Fruit fly (Drosophila melanogaster) whole organism, embryonic: Measurements from ENCODE around the gene prt.
A peak's percentile ranks its signal among the peaks of the same experiment; 100 is the strongest.

Experiments
- Asciz ChIP-seq: fragments of 200-800 bp; sonication (Bioruptor generic); optimal IDR thresholded peaks from 2 replicates; lab custom pipeline; 2017; ENCODE audit warnings: missing biosample characterization, mild to moderate bottlenecking, missing genetic modification characterization, missing genetic modification reagents
- Bdp1 ChIP-seq: fragments of 200-800 bp; sonication (Bioruptor generic); optimal IDR thresholded peaks from 3 replicates; lab custom pipeline; 2016; ENCODE audit warnings: missing biosample characterization, missing genetic modification characterization
- CG10543 ChIP-seq: fragments of 200-800 bp; sonication (Bioruptor generic); optimal IDR thresholded peaks from 3 replicates; lab custom pipeline; 2017; ENCODE audit warnings: missing biosample characterization, mild to moderate bottlenecking, missing genetic modification characterization, moderate library complexity
- CG11504 ChIP-seq: fragments of 200-800 bp; sonication (Bioruptor generic); optimal IDR thresholded peaks from 3 replicates; lab custom pipeline; 2019; ENCODE audit warnings: missing biosample characterization, mild to moderate bottlenecking, missing genetic modification characterization, moderate library complexity
- CG12391 ChIP-seq: fragments of 200-800 bp; sonication (Bioruptor generic); optimal IDR thresholded peaks from 3 replicates; lab custom pipeline; 2018; ENCODE audit warnings: missing biosample characterization, mild to moderate bottlenecking, missing genetic modification characterization, moderate library complexity
- CG12942 ChIP-seq: fragments of 200-800 bp; sonication (Bioruptor generic); optimal IDR thresholded peaks from 3 replicates; lab custom pipeline; 2016; ENCODE audit warnings: missing biosample characterization, missing genetic modification characterization
- CG13123 ChIP-seq: fragments of 200-800 bp; sonication (Bioruptor generic); optimal IDR thresholded peaks from 2 replicates; lab custom pipeline; 2016; ENCODE audit warnings: missing biosample characterization, missing genetic modification characterization
- CG14441 ChIP-seq: fragments of 200-800 bp; sonication (Bioruptor generic); IDR thresholded peaks from 2 replicates; pipeline ENCODE4 v1.3.6; 2022; ENCODE audit warnings: missing biosample characterization, missing genetic modification characterization
- CG15011 ChIP-seq: fragments of 200-800 bp; sonication (Bioruptor generic); optimal IDR thresholded peaks from 3 replicates; lab custom pipeline; 2018; ENCODE audit warnings: missing biosample characterization, mild to moderate bottlenecking, missing genetic modification characterization
- CG18619 ChIP-seq: fragments of 200-800 bp; sonication (Bioruptor generic); optimal IDR thresholded peaks from 3 replicates; lab custom pipeline; 2017; ENCODE audit warnings: missing biosample characterization, mild to moderate bottlenecking, missing genetic modification characterization
- CG2199 ChIP-seq: fragments of 200-800 bp; sonication (Bioruptor generic); IDR thresholded peaks from 3 replicates; pipeline ENCODE4 v1.3.6; 2022; ENCODE audit warnings: missing biosample characterization, missing genetic modification characterization
- CG30403 ChIP-seq: fragments of 200-800 bp; sonication (Bioruptor generic); optimal IDR thresholded peaks from 3 replicates; lab custom pipeline; 2016; ENCODE audit warnings: missing biosample characterization, missing genetic modification characterization
- CG3163 ChIP-seq: fragments of 200-800 bp; sonication (Bioruptor generic); optimal IDR thresholded peaks from 3 replicates; lab custom pipeline; 2016; ENCODE audit warnings: missing biosample characterization, missing genetic modification characterization
- CG34224 ChIP-seq: fragments of 200-800 bp; sonication (Bioruptor generic); IDR thresholded peaks from 3 replicates; pipeline ENCODE4 v1.3.6; 2022; ENCODE audit warnings: missing biosample characterization, missing genetic modification characterization; ENCODE audit not compliant: partially characterized antibody
- CG42726 ChIP-seq: fragments of 200-800 bp; sonication (Bioruptor generic); IDR thresholded peaks from 2 replicates; pipeline ENCODE4 v1.3.6; 2022; ENCODE audit warnings: missing biosample characterization, missing genetic modification characterization; ENCODE audit not compliant: partially characterized antibody
- CG4617 ChIP-seq: fragments of 200-800 bp; sonication (Bioruptor generic); optimal IDR thresholded peaks from 3 replicates; lab custom pipeline; 2016; ENCODE audit warnings: missing biosample characterization, missing genetic modification characterization, borderline replicate concordance
- CG6175 ChIP-seq: fragments of 200-800 bp; sonication (Bioruptor generic); IDR thresholded peaks from 3 replicates; pipeline ENCODE4 v1.3.6; 2022; ENCODE audit warnings: missing biosample characterization, missing genetic modification characterization
- CG9437 ChIP-seq: fragments of 200-800 bp; sonication (Bioruptor generic); optimal IDR thresholded peaks from 2 replicates; lab custom pipeline; 2018; ENCODE audit warnings: missing biosample characterization, mild to moderate bottlenecking, missing genetic modification characterization
- CG9932 ChIP-seq: fragments of 200-800 bp; sonication (Bioruptor generic); IDR thresholded peaks from 2 replicates; pipeline ENCODE4 v1.3.6; 2022; ENCODE audit warnings: missing biosample characterization, missing genetic modification characterization
- D19A ChIP-seq: fragments of 200-800 bp; optimal IDR thresholded peaks from 3 replicates; lab custom pipeline; 2019; ENCODE audit warnings: missing biosample characterization, mild to moderate bottlenecking, missing genetic modification characterization, moderate library complexity
- Dref ChIP-seq: fragments of 200-800 bp; sonication (Bioruptor generic); IDR thresholded peaks from 2 replicates; pipeline ENCODE4 v1.3.6; 2022; ENCODE audit warnings: missing biosample characterization, missing genetic modification characterization
- HLH54F ChIP-seq: fragments of 200-800 bp; sonication (Bioruptor generic); optimal IDR thresholded peaks from 3 replicates; lab custom pipeline; 2016; ENCODE audit warnings: missing biosample characterization, missing genetic modification characterization
- Hey ChIP-seq: fragments of 200-800 bp; sonication (Bioruptor generic); optimal IDR thresholded peaks from 3 replicates; lab custom pipeline; 2018; ENCODE audit warnings: missing biosample characterization, mild to moderate bottlenecking, missing genetic modification characterization
- MTF-1 ChIP-seq: fragments of 200-800 bp; sonication (Bioruptor generic); optimal IDR thresholded peaks from 2 replicates; lab custom pipeline; 2018; ENCODE audit warnings: missing biosample characterization, mild to moderate bottlenecking, missing genetic modification characterization, borderline replicate concordance
- NC2β ChIP-seq: fragments of 200-800 bp; sonication (Bioruptor generic); optimal IDR thresholded peaks from 2 replicates; lab custom pipeline; 2016; ENCODE audit warnings: missing biosample characterization, missing genetic modification characterization
- NK7.1 ChIP-seq: fragments of 200-800 bp; sonication (Bioruptor generic); optimal IDR thresholded peaks from 3 replicates; lab custom pipeline; 2016; ENCODE audit warnings: missing biosample characterization, missing genetic modification characterization
- Neu2 ChIP-seq: fragments of 200-800 bp; sonication (Bioruptor generic); optimal IDR thresholded peaks from 3 replicates; lab custom pipeline; 2016; ENCODE audit warnings: missing biosample characterization, missing genetic modification characterization, borderline replicate concordance
- Poxn ChIP-seq: fragments of 200-800 bp; sonication (Bioruptor generic); IDR thresholded peaks from 2 replicates; pipeline ENCODE4 v1.3.6; 2022; ENCODE audit warnings: missing biosample characterization, missing genetic modification characterization
- Sin3A ChIP-seq: fragments of >200 bp; optimal IDR thresholded peaks from 2 replicates; lab custom pipeline; 2018
- ash1 ChIP-seq: fragments of 200-800 bp; sonication (Bioruptor generic); optimal IDR thresholded peaks from 2 replicates; lab custom pipeline; 2018; ENCODE audit warnings: missing biosample characterization, mild to moderate bottlenecking, missing genetic modification characterization
- chif ChIP-seq, 2 experiments: fragments of 200-800 bp; sonication (Bioruptor generic); optimal IDR thresholded peaks; 3 replicates each; lab custom pipeline; 2016; ENCODE audit warnings: missing biosample characterization in 2 of 2, missing genetic modification characterization in 2 of 2
- dysf ChIP-seq: fragments of 200-800 bp; sonication (Bioruptor generic); IDR thresholded peaks from 3 replicates; pipeline ENCODE4 v1.3.6; 2022; ENCODE audit warnings: missing biosample characterization, missing genetic modification characterization
- eyg ChIP-seq: fragments of 200-800 bp; sonication (Bioruptor generic); optimal IDR thresholded peaks from 3 replicates; lab custom pipeline; 2016; ENCODE audit warnings: missing biosample characterization, missing genetic modification characterization
- hb ChIP-seq: fragments of 200-800 bp; sonication (Bioruptor generic); IDR thresholded peaks from 3 replicates; pipeline ENCODE4 v1.3.6; 2022; ENCODE audit warnings: missing biosample characterization, missing genetic modification characterization; ENCODE audit not compliant: partially characterized antibody
- inv ChIP-seq: fragments of 200-800 bp; sonication (Bioruptor generic); IDR thresholded peaks from 2 replicates; pipeline ENCODE4 v1.3.6; 2022; ENCODE audit warnings: missing biosample characterization, missing genetic modification characterization; ENCODE audit not compliant: partially characterized antibody
- luna ChIP-seq: fragments of 200-800 bp; sonication (Bioruptor generic); optimal IDR thresholded peaks from 2 replicates; lab custom pipeline; 2016; ENCODE audit warnings: missing biosample characterization, missing genetic modification characterization
- odd ChIP-seq: fragments of 200-800 bp; sonication (Bioruptor generic); optimal IDR thresholded peaks from 2 replicates; lab custom pipeline; 2017; ENCODE audit warnings: missing biosample characterization, mild to moderate bottlenecking, missing genetic modification characterization
- run ChIP-seq: fragments of 200-800 bp; sonication (Bioruptor generic); optimal IDR thresholded peaks from 3 replicates; lab custom pipeline; 2018; ENCODE audit warnings: missing biosample characterization, mild to moderate bottlenecking, missing genetic modification characterization
- salm ChIP-seq: fragments of 200-800 bp; sonication (Bioruptor generic); optimal IDR thresholded peaks from 2 replicates; lab custom pipeline; 2018; ENCODE audit warnings: missing biosample characterization, mild to moderate bottlenecking, missing genetic modification characterization
- sens ChIP-seq: fragments of 200-800 bp; sonication (Bioruptor generic); peaks from one replicate; lab custom pipeline; 2016; ENCODE audit warnings: missing biosample characterization, missing genetic modification characterization
- sens-2 ChIP-seq: fragments of 200-800 bp; sonication (Bioruptor generic); IDR thresholded peaks from 2 replicates; pipeline ENCODE4 v1.3.6; 2022; ENCODE audit warnings: missing biosample characterization, missing genetic modification characterization
- sisA ChIP-seq: fragments of 200-800 bp; sonication (Bioruptor generic); IDR thresholded peaks from 2 replicates; pipeline ENCODE4 v1.3.6; 2022; ENCODE audit warnings: missing biosample characterization, missing genetic modification characterization
- sug ChIP-seq: fragments of 200-800 bp; optimal IDR thresholded peaks from 2 replicates; lab custom pipeline; 2019; ENCODE audit warnings: missing biosample characterization, mild to moderate bottlenecking, missing genetic modification characterization, moderate library complexity
- tll ChIP-seq, 2 experiments: fragments of 200-800 bp in 1 of 2; fragments of >200 bp in 1 of 2; sonication (Bioruptor generic) in 1 of 2; optimal IDR thresholded peaks; 2 replicates each; lab custom pipeline; 2017 to 2019; ENCODE audit warnings: missing biosample characterization in 2 of 2, missing genetic modification characterization in 2 of 2, mild to moderate bottlenecking in 1 of 2, moderate library complexity in 1 of 2
- wek ChIP-seq: fragments of 200-800 bp; sonication (Bioruptor generic); optimal IDR thresholded peaks from 3 replicates; lab custom pipeline; 2018; ENCODE audit warnings: missing biosample characterization, mild to moderate bottlenecking, missing genetic modification characterization, moderate library complexity
- yki ChIP-seq: fragments of >200 bp; optimal IDR thresholded peaks from 3 replicates; lab custom pipeline; 2018
- z ChIP-seq: fragments of 200-800 bp; sonication (Bioruptor generic); IDR thresholded peaks from 3 replicates; pipeline ENCODE4 v1.3.6; 2022; ENCODE audit warnings: missing biosample characterization, missing genetic modification characterization

Gene prt

dm6 chr3R:23732990-23733512 lies 34.2 kb upstream of the prt start, which contains the start of the genes Hmgcr and Rpn9 (continued):
- TF ChIP-seq hb (GFP tag; lab: Robert Waterston, UW) (no peak), Neu2 (GFP tag; lab: Kevin White, UChicago) (no peak), sisA (GFP tag; lab: Robert Waterston, UW) (no peak), inv (GFP tag; lab: Robert Waterston, UW) (no peak), yki (lab: Kevin White, UChicago) (no peak), CG34224 (GFP tag; lab: Robert Waterston, UW) (peak; percentile 38; the same call in 1 of the 3 replicates), odd (no peak), Sin3A (lab: Kevin White, UChicago) (peak; percentile 95), CG12391 (peak; percentile 63), CG9437 (GFP tag; lab: Kevin White, UChicago) (peak; percentile 58), CG18619 (GFP tag; lab: Kevin White, UChicago) (no peak), Bdp1 (GFP tag; lab: Kevin White, UChicago) (peak; percentile 20), CG4617 (GFP tag; lab: Kevin White, UChicago) (peak; percentile 41), Asciz (GFP tag; lab: Kevin White, UChicago) (no peak), run (no peak), wek (GFP tag; lab: Kevin White, UChicago) (peak; percentile 30), dysf (GFP tag; lab: Robert Waterston, UW) (no peak), NC2β (GFP tag; lab: Kevin White, UChicago) (peak; percentile 55), Dref (no peak; the same call in 1 of the 2 replicates), sens (GFP tag; lab: Kevin White, UChicago) (peak; percentile 88), ash1 (GFP tag; lab: Kevin White, UChicago) (no peak), MTF-1 (no peak), tll (GFP tag; optimal IDR thresholded peaks at IDR 0.05; lab: Kevin White, UChicago) (peak in 1 of 2 experiments; percentile 29), CG15011 (GFP tag; lab: Kevin White, UChicago) (no peak), D19A (peak; percentile 14), eyg (GFP tag; lab: Kevin White, UChicago) (no peak), z (GFP tag; lab: Robert Waterston, UW) (no peak), CG6175 (GFP tag; lab: Robert Waterston, UW) (no peak), CG14441 (GFP tag; lab: Robert Waterston, UW) (no peak), CG11504 (peak; percentile 51), salm (tag; lab: Kevin White, UChicago) (peak; percentile 31), NK7.1 (GFP tag; lab: Kevin White, UChicago) (no peak)
- TF ChIP-seq, all 482 proteins: peak for 144

dm6 chr3R:23732533-23732932 lies 33.7 kb upstream of the prt start:
- TF ChIP-seq HLH54F (GFP tag; lab: Kevin White, UChicago) (no peak), CG11504 (no peak), Poxn (GFP tag; lab: Robert Waterston, UW) (no peak), CG30403 (no peak), NC2β (GFP tag; lab: Kevin White, UChicago) (no peak), CG10543 (no peak), CG12942 (GFP tag; lab: Kevin White, UChicago) (no peak), CG13123 (GFP tag; lab: Kevin White, UChicago) (no peak), sug (tag; lab: Kevin White, UChicago) (no peak), sens-2 (GFP tag; lab: Robert Waterston, UW) (no peak), CG9932 (GFP tag; lab: Robert Waterston, UW) (no peak), CG42726 (no peak), CG2199 (no peak), chif (GFP tag; optimal IDR thresholded peaks at IDR 0.05; lab: Kevin White, UChicago) (no peak), Hey (tag; lab: Kevin White, UChicago) (no peak), CG3163 (GFP tag; lab: Kevin White, UChicago) (no peak), luna (GFP tag; lab: Kevin White, UChicago) (no peak)
